Fruit fly (Drosophila melanogaster) whole organism, embryonic: ENCODE measurements around the gene Exo70.

ENCODE experiments used
- Aef1 ChIP-seq: fragments of 200-800 bp; sonication (Bioruptor generic); IDR thresholded peaks from 3 replicates; pipeline ENCODE4 v1.3.6; 2022; ENCODE audit warnings: missing biosample characterization, missing genetic modification characterization
- Atf-2 ChIP-seq: fragments of 200-800 bp; sonication (Bioruptor generic); optimal IDR thresholded peaks from 2 replicates; lab custom pipeline; 2016; ENCODE audit warnings: missing biosample characterization, missing genetic modification characterization
- Bteb2 ChIP-seq: fragments of 200-800 bp; sonication (Bioruptor generic); optimal IDR thresholded peaks from 2 replicates; lab custom pipeline; 2016; ENCODE audit warnings: missing biosample characterization, missing genetic modification characterization
- CG11093 ChIP-seq: fragments of 200-800 bp; sonication (Bioruptor generic); IDR thresholded peaks from 3 replicates; pipeline ENCODE4 v1.3.6; 2022; ENCODE audit warnings: missing biosample characterization, missing genetic modification characterization
- CG12104 ChIP-seq: fragments of 200-800 bp; sonication (Bioruptor generic); optimal IDR thresholded peaks from 3 replicates; lab custom pipeline; 2016; ENCODE audit warnings: missing biosample characterization, missing genetic modification characterization
- CG1233 ChIP-seq: fragments of 200-800 bp; sonication (Bioruptor generic); optimal IDR thresholded peaks from 4 replicates; lab custom pipeline; 2018; ENCODE audit warnings: missing biosample characterization, mild to moderate bottlenecking, missing genetic modification characterization
- CG13624 ChIP-seq: fragments of 200-800 bp; sonication (Bioruptor generic); optimal IDR thresholded peaks from 2 replicates; lab custom pipeline; 2016; ENCODE audit warnings: missing biosample characterization, missing genetic modification characterization
- CG14050 ChIP-seq: fragments of 200-800 bp; sonication (Bioruptor generic); IDR thresholded peaks from 3 replicates; pipeline ENCODE4 v1.3.6; 2022; ENCODE audit warnings: missing biosample characterization, missing genetic modification characterization
- CG14667 ChIP-seq: fragments of 200-800 bp; sonication (Bioruptor generic); IDR thresholded peaks from 2 replicates; pipeline ENCODE4 v1.3.6; 2022; ENCODE audit warnings: missing biosample characterization, missing genetic modification characterization
- CG15269 ChIP-seq: fragments of 200-800 bp; sonication (Bioruptor generic); optimal IDR thresholded peaks from 2 replicates; lab custom pipeline; 2018; ENCODE audit warnings: missing biosample characterization, mild to moderate bottlenecking, missing genetic modification characterization, moderate library complexity
- CG1603 ChIP-seq: fragments of 200-800 bp; sonication (Bioruptor generic); optimal IDR thresholded peaks from 2 replicates; lab custom pipeline; 2019; ENCODE audit warnings: missing biosample characterization, mild to moderate bottlenecking, missing genetic modification characterization, moderate library complexity
- CG17385 ChIP-seq: fragments of 200-800 bp; sonication (Bioruptor generic); optimal IDR thresholded peaks from 3 replicates; lab custom pipeline; 2018; ENCODE audit warnings: missing biosample characterization, mild to moderate bottlenecking, missing genetic modification characterization
- CG18476 ChIP-seq: fragments of 200-800 bp; sonication (Bioruptor generic); optimal IDR thresholded peaks from 2 replicates; lab custom pipeline; 2016; ENCODE audit warnings: missing biosample characterization, mild to moderate bottlenecking, missing genetic modification characterization
- CG2120 ChIP-seq: fragments of 200-800 bp; sonication (Bioruptor generic); optimal IDR thresholded peaks from 3 replicates; lab custom pipeline; 2016; ENCODE audit warnings: missing biosample characterization, missing genetic modification characterization
- CG32532 ChIP-seq: fragments of 200-800 bp; sonication (Bioruptor generic); IDR thresholded peaks from 2 replicates; pipeline ENCODE4 v1.3.6; 2022; ENCODE audit warnings: missing biosample characterization, missing genetic modification characterization
- CG4424 ChIP-seq: fragments of 200-800 bp; sonication (Bioruptor generic); optimal IDR thresholded peaks from 3 replicates; lab custom pipeline; 2016; ENCODE audit warnings: missing biosample characterization, missing genetic modification characterization
- CG6854 ChIP-seq: fragments of 200-800 bp; sonication (Bioruptor generic); optimal IDR thresholded peaks from 3 replicates; lab custom pipeline; 2017; ENCODE audit warnings: missing biosample characterization, mild to moderate bottlenecking, missing genetic modification characterization
- CG7372 ChIP-seq: fragments of 200-800 bp; sonication (Bioruptor generic); IDR thresholded peaks from 2 replicates; pipeline ENCODE4 v1.3.6; 2022; ENCODE audit warnings: missing biosample characterization, missing genetic modification characterization
- CG9727 ChIP-seq: fragments of 200-800 bp; sonication (Bioruptor generic); optimal IDR thresholded peaks from 3 replicates; lab custom pipeline; 2017; ENCODE audit warnings: missing biosample characterization, mild to moderate bottlenecking, missing genetic modification characterization
- Chrac-16 ChIP-seq: fragments of 200-800 bp; sonication (Bioruptor generic); optimal IDR thresholded peaks from 3 replicates; lab custom pipeline; 2016; ENCODE audit warnings: missing biosample characterization, missing genetic modification characterization
- Dad ChIP-seq: fragments of 200-800 bp; sonication (Bioruptor generic); optimal IDR thresholded peaks from 3 replicates; lab custom pipeline; 2016; ENCODE audit warnings: missing biosample characterization, missing genetic modification characterization
- Dfd ChIP-seq, 2 experiments: fragments of >200 bp; optimal IDR thresholded peaks; 2 replicates each; lab custom pipeline; 2017; ENCODE audit warnings: missing biosample characterization in 2 of 2, missing genetic modification characterization in 2 of 2
- ERR ChIP-seq: fragments of 200-800 bp; sonication (Bioruptor generic); optimal IDR thresholded peaks from 2 replicates; lab custom pipeline; 2016; ENCODE audit warnings: missing biosample characterization, missing genetic modification characterization
- Fer3 ChIP-seq: fragments of 200-800 bp; sonication (Bioruptor generic); optimal IDR thresholded peaks from 2 replicates; lab custom pipeline; 2018; ENCODE audit warnings: missing biosample characterization, mild to moderate bottlenecking, missing genetic modification characterization, moderate library complexity
- HLH3B ChIP-seq: fragments of 200-800 bp; sonication (Bioruptor generic); IDR thresholded peaks from 2 replicates; pipeline ENCODE4 v1.3.6; 2022; ENCODE audit warnings: missing biosample characterization, missing genetic modification characterization
- HmgZ ChIP-seq: fragments of 200-800 bp; sonication (Bioruptor generic); optimal IDR thresholded peaks from 2 replicates; lab custom pipeline; 2018; ENCODE audit warnings: missing biosample characterization, mild to moderate bottlenecking, missing genetic modification characterization
- Meics ChIP-seq: fragments of 200-800 bp; sonication (Bioruptor generic); optimal IDR thresholded peaks from 2 replicates; lab custom pipeline; 2017; ENCODE audit warnings: missing biosample characterization, mild to moderate bottlenecking, missing genetic modification characterization
- Mes4 ChIP-seq: fragments of 200-800 bp; sonication (Bioruptor generic); optimal IDR thresholded peaks from 2 replicates; lab custom pipeline; 2016; ENCODE audit warnings: missing biosample characterization, missing genetic modification characterization
- NC2α ChIP-seq: fragments of 200-800 bp; sonication (Bioruptor generic); optimal IDR thresholded peaks from 2 replicates; lab custom pipeline; 2016; ENCODE audit warnings: missing biosample characterization, missing genetic modification characterization
- NK7.1 ChIP-seq: fragments of 200-800 bp; sonication (Bioruptor generic); optimal IDR thresholded peaks from 3 replicates; lab custom pipeline; 2016; ENCODE audit warnings: missing biosample characterization, missing genetic modification characterization
- Vsx1 ChIP-seq: fragments of 200-800 bp; sonication (Bioruptor generic); optimal IDR thresholded peaks from 2 replicates; lab custom pipeline; 2017; ENCODE audit warnings: missing biosample characterization, mild to moderate bottlenecking, missing genetic modification characterization, missing genetic modification reagents
- Xrp1 ChIP-seq: fragments of 200-800 bp; sonication (Bioruptor generic); IDR thresholded peaks from 2 replicates; pipeline ENCODE4 v1.3.6; 2022; ENCODE audit warnings: missing biosample characterization, missing genetic modification characterization
- ara ChIP-seq: fragments of 200-800 bp; sonication (Bioruptor generic); IDR thresholded peaks from 2 replicates; pipeline ENCODE4 v1.3.6; 2022; ENCODE audit warnings: missing biosample characterization, missing genetic modification characterization
- ase ChIP-seq: fragments of 200-800 bp; sonication (Bioruptor generic); IDR thresholded peaks from 3 replicates; pipeline ENCODE4 v1.3.6; 2022; ENCODE audit warnings: missing biosample characterization, missing genetic modification characterization
- az2 ChIP-seq: fragments of 200-800 bp; sonication (Bioruptor generic); optimal IDR thresholded peaks from 3 replicates; lab custom pipeline; 2016; ENCODE audit warnings: missing biosample characterization, missing genetic modification characterization
- caup ChIP-seq: fragments of 200-800 bp; sonication (Bioruptor generic); optimal IDR thresholded peaks from 3 replicates; lab custom pipeline; 2017; ENCODE audit warnings: missing biosample characterization, mild to moderate bottlenecking, missing genetic modification characterization, moderate library complexity; ENCODE audit not compliant: severe bottlenecking
- ci ChIP-seq: fragments of 200-800 bp; sonication (Bioruptor generic); IDR thresholded peaks from 3 replicates; pipeline ENCODE4 v1.3.6; 2022; ENCODE audit warnings: missing biosample characterization, missing genetic modification characterization
- crp ChIP-seq, 2 experiments: fragments of 200-800 bp; sonication (Bioruptor generic); optimal IDR thresholded peaks; 2 replicates in 1 of 2; 3 replicates in 1 of 2; lab custom pipeline; 2017; ENCODE audit warnings: missing biosample characterization in 2 of 2, missing genetic modification characterization in 2 of 2, mild to moderate bottlenecking in 1 of 2, moderate library complexity in 1 of 2
- dimm ChIP-seq: fragments of 200-800 bp; sonication (Bioruptor generic); IDR thresholded peaks from 2 replicates; pipeline ENCODE4 v1.3.6; 2022; ENCODE audit warnings: missing biosample characterization, missing genetic modification characterization
- dm ChIP-seq: fragments of 200-800 bp; sonication (Bioruptor generic); optimal IDR thresholded peaks from 3 replicates; lab custom pipeline; 2016; ENCODE audit warnings: missing biosample characterization, missing genetic modification characterization
- dysf ChIP-seq: fragments of 200-800 bp; sonication (Bioruptor generic); IDR thresholded peaks from 3 replicates; pipeline ENCODE4 v1.3.6; 2022; ENCODE audit warnings: missing biosample characterization, missing genetic modification characterization
- en ChIP-seq: fragments of 200-800 bp; sonication (Bioruptor generic); optimal IDR thresholded peaks from 2 replicates; lab custom pipeline; 2016; ENCODE audit warnings: missing biosample characterization, missing genetic modification characterization
- fd96Cb ChIP-seq: fragments of 200-800 bp; sonication (Bioruptor generic); optimal IDR thresholded peaks from 2 replicates; lab custom pipeline; 2018; ENCODE audit warnings: missing biosample characterization, mild to moderate bottlenecking, missing genetic modification characterization, moderate library complexity
- knrl ChIP-seq: fragments of 200-800 bp; sonication (Bioruptor generic); IDR thresholded peaks from 3 replicates; pipeline ENCODE4 v1.3.6; 2022; ENCODE audit warnings: missing biosample characterization, missing genetic modification characterization; ENCODE audit not compliant: partially characterized antibody
- lilli ChIP-seq: fragments of 200-800 bp; sonication (Bioruptor generic); optimal IDR thresholded peaks from 3 replicates; lab custom pipeline; 2016; ENCODE audit warnings: missing biosample characterization, missing genetic modification characterization
- mam ChIP-seq: fragments of 200-800 bp; sonication (Bioruptor generic); optimal IDR thresholded peaks from 3 replicates; lab custom pipeline; 2016; ENCODE audit warnings: missing biosample characterization, missing genetic modification characterization
- slou ChIP-seq: fragments of 200-800 bp; sonication (Bioruptor generic); optimal IDR thresholded peaks from 3 replicates; lab custom pipeline; 2016; ENCODE audit warnings: missing biosample characterization, missing genetic modification characterization
- sob ChIP-seq: fragments of 200-800 bp; sonication (Bioruptor generic); IDR thresholded peaks from 2 replicates; pipeline ENCODE4 v1.3.6; 2022; ENCODE audit warnings: missing biosample characterization, missing genetic modification characterization
- tio ChIP-seq: fragments of 200-800 bp; sonication (Bioruptor generic); optimal IDR thresholded peaks from 2 replicates; lab custom pipeline; 2017; ENCODE audit warnings: missing biosample characterization, missing genetic modification characterization, inconsistent platforms
- zfh2 ChIP-seq: fragments of 200-800 bp; sonication (Bioruptor generic); optimal IDR thresholded peaks from 2 replicates; lab custom pipeline; 2016; ENCODE audit warnings: missing biosample characterization, missing genetic modification characterization

The Exo70 gene

dm6 chr3L:8440771-8441549 is 29.3 kb downstream of the Exo70 start (continued):
- TF ChIP-seq CG1233 (GFP tag; lab: Kevin White, UChicago) (no peak), HLH3B (GFP tag; lab: Robert Waterston, UW) (0 out of 2 replicates have a peak, but pooled peaks have one; percentile 18), Meics (GFP tag; lab: Kevin White, UChicago) (peak; percentile 63), Fer3 (tag; lab: Kevin White, UChicago) (peak; percentile 33), CG14667 (GFP tag; lab: Robert Waterston, UW) (no peak), Atf-2 (peak; percentile 28), CG14050 (GFP tag; lab: Robert Waterston, UW) (no peak), tio (GFP tag; lab: Kevin White, UChicago) (peak; percentile 37), CG9727 (GFP tag; lab: Kevin White, UChicago) (no peak), ERR (GFP tag; lab: Kevin White, UChicago) (no peak), crp (GFP tag; optimal IDR thresholded peaks at IDR 0.05; lab: Kevin White, UChicago) (no peak), en (peak; percentile 10), mam (peak; percentile 33), Dad (GFP tag; lab: Kevin White, UChicago) (peak; percentile 31), sob (GFP tag; lab: Robert Waterston, UW) (no peak), Bteb2 (GFP tag; lab: Kevin White, UChicago) (peak; percentile 31), Chrac-16 (GFP tag; lab: Kevin White, UChicago) (peak; percentile 10), CG17385 (GFP tag; lab: Kevin White, UChicago) (peak; percentile 24), CG7372 (GFP tag; lab: Robert Waterston, UW) (no peak), zfh2 (peak; percentile 21), CG6854 (GFP tag; lab: Kevin White, UChicago) (peak; percentile 13), slou (GFP tag; lab: Kevin White, UChicago) (no peak), lilli (GFP tag; lab: Kevin White, UChicago) (peak; percentile 62), HmgZ (peak; percentile 7), knrl (GFP tag; lab: Robert Waterston, UW) (no peak), Xrp1 (peak; percentile 52; the same call in 1 of the 2 replicates), CG15269 (tag; lab: Kevin White, UChicago) (peak; percentile 60), CG13624 (GFP tag; lab: Kevin White, UChicago) (peak; percentile 53), CG4424 (GFP tag; lab: Kevin White, UChicago) (peak; percentile 28), ase (no peak), NC2α (no peak), az2 (peak; percentile 42), fd96Cb (peak; percentile 35), dimm (GFP tag; lab: Robert Waterston, UW) (no peak), CG1603 (no peak), Aef1 (GFP tag; lab: Robert Waterston, UW) (no peak; the same call in 2 of the 3 replicates), dm (peak; percentile 3), dysf (GFP tag; lab: Robert Waterston, UW) (no peak; the same call in 2 of the 3 replicates), Mes4 (GFP tag; lab: Kevin White, UChicago) (peak; percentile 55), CG12104 (GFP tag; lab: Kevin White, UChicago) (peak; percentile 19), CG2120 (GFP tag; lab: Kevin White, UChicago) (peak; percentile 58), CG32532 (GFP tag; lab: Robert Waterston, UW) (no peak), ara (GFP tag; lab: Robert Waterston, UW) (peak; percentile 16; the same call in 1 of the 2 replicates), ci (peak; percentile 18; the same call in 1 of the 3 replicates), Vsx1 (peak; percentile 4), NK7.1 (peak; percentile 24), CG18476 (peak; percentile 47), Dfd (GFP tag; optimal IDR thresholded peaks at IDR 0.05; lab: Kevin White, UChicago) (no peak), CG11093 (GFP tag; lab: Robert Waterston, UW) (no peak), caup (GFP tag; lab: Kevin White, UChicago) (peak; percentile 9)
